Worm (Caenorhabditis elegans): ENCODE measurements around the gene swsn-6.

- TF ChIP-seq nhr-11 (tag; optimal IDR thresholded peaks at IDR 0.05) (no peak), nhr-85 (tag) (no peak), nhr-12 (tag; optimal IDR thresholded peaks at IDR 0.05) (no peak), efl-1 (optimal IDR thresholded peaks at IDR 0.05) (no peak), efl-1 (GFP tag; optimal IDR thresholded peaks at IDR 0.05 in 1 of 2) (no peak)
Measured at ce11 chrIV:5353364-5353763, 41.5 kb upstream of the swsn-6 start, which contains the start of gene Y4C6B.7.
